Worm (Caenorhabditis elegans): Measurements from ENCODE around the gene Y47G7B.2.
A peak's percentile ranks its signal among the peaks of the same experiment; 100 is the strongest.

The Y47G7B.2 gene

ce11 chrII:2751278-2751677, 43.5 kb upstream of the Y47G7B.2 start:
- TF ChIP-seq nhr-12 (tag; optimal IDR thresholded peaks at IDR 0.05) (no peak), elt-2 (tag; optimal IDR thresholded peaks at IDR 0.05) (peak; percentile 14)

ce11 chrII:2749595-2750048, 41.8 kb upstream of the Y47G7B.2 start, which contains the start of gene F29A7.4:
F29A7.4 (plus strand) TSS chrII:2749998.
- TF ChIP-seq jun-1 (tag; optimal IDR thresholded peaks at IDR 0.05) (no peak), nhr-25 (tag; optimal IDR thresholded peaks at IDR 0.05) (no peak), elt-2 (tag; optimal IDR thresholded peaks at IDR 0.05) (peak; percentile 64), pqm-1 (tag; optimal IDR thresholded peaks at IDR 0.05) (peak; percentile 58), nhr-11 (tag; optimal IDR thresholded peaks at IDR 0.05) (no peak)

ce11 chrII:2747956-2748621, 40.3 kb upstream of the Y47G7B.2 start:
- TF ChIP-seq nhr-77 (tag; optimal IDR thresholded peaks at IDR 0.05) (no peak), lin-15B (tag; optimal IDR thresholded peaks at IDR 0.05) (peak; percentile 41), ceh-16 (tag; optimal IDR thresholded peaks at IDR 0.05) (no peak), ztf-11 (tag; optimal IDR thresholded peaks at IDR 0.05) (no peak), ama-1 (optimal IDR thresholded peaks at IDR 0.05) (no peak), ceh-28 (tag; optimal IDR thresholded peaks at IDR 0.05) (no peak), lin-39 (tag; optimal IDR thresholded peaks at IDR 0.05) (peak; percentile 71), lsy-12 (tag; optimal IDR thresholded peaks at IDR 0.05) (no peak), tbx-2 (tag; optimal IDR thresholded peaks at IDR 0.05) (peak; percentile 46), pha-4 (tag; optimal IDR thresholded peaks at IDR 0.05) (no peak), sea-2 (GFP tag; optimal IDR thresholded peaks at IDR 0.05) (no peak), egl-5 (tag; optimal IDR thresholded peaks at IDR 0.05) (peak; percentile 15), unc-39 (tag; optimal IDR thresholded peaks at IDR 0.05) (no peak), eor-1 (tag; optimal IDR thresholded peaks at IDR 0.05) (no peak), unc-62 (GFP tag; optimal IDR thresholded peaks at IDR 0.05) (peak; percentile 79), nhr-76 (tag; optimal IDR thresholded peaks at IDR 0.05) (no peak), egl-27 (tag; optimal IDR thresholded peaks at IDR 0.05) (no peak), ZK546.5 (tag; optimal IDR thresholded peaks at IDR 0.05) (no peak), snpc-4 (tag; optimal IDR thresholded peaks at IDR 0.05) (peak; percentile 41), ceh-82 (tag; optimal IDR thresholded peaks at IDR 0.05) (peak; percentile 26), ceh-9 (tag; optimal IDR thresholded peaks at IDR 0.05) (no peak), pqm-1 (tag; optimal IDR thresholded peaks at IDR 0.05) (no peak), daf-12 (tag; optimal IDR thresholded peaks at IDR 0.05) (no peak), elt-2 (tag; optimal IDR thresholded peaks at IDR 0.05) (no peak), jun-1 (tag; optimal IDR thresholded peaks at IDR 0.05) (no peak), nhr-43 (tag; optimal IDR thresholded peaks at IDR 0.05; ENCODE audit: poor library complexity, severe bottlenecking) (no peak), nhr-12 (tag; optimal IDR thresholded peaks at IDR 0.05) (no peak), aly-2 (tag; optimal IDR thresholded peaks at IDR 0.05) (no peak), nhr-237 (tag; optimal IDR thresholded peaks at IDR 0.05) (no peak), mdl-1 (tag; optimal IDR thresholded peaks at IDR 0.05) (no peak), elt-1 (tag; optimal IDR thresholded peaks at IDR 0.05) (no peak), R02D3.7 (tag; optimal IDR thresholded peaks at IDR 0.05) (peak; percentile 13), nhr-25 (tag; optimal IDR thresholded peaks at IDR 0.05) (no peak), fkh-2 (tag; optimal IDR thresholded peaks at IDR 0.05) (no peak), skn-1 (tag; optimal IDR thresholded peaks at IDR 0.05) (peak; percentile 10), hmg-11 (tag; optimal IDR thresholded peaks at IDR 0.05) (peak; percentile 76), ztf-4 (tag; optimal IDR thresholded peaks at IDR 0.05) (no peak), nhr-28 (tag; optimal IDR thresholded peaks at IDR 0.05) (no peak), fkh-10 (GFP tag; optimal IDR thresholded peaks at IDR 0.05) (peak; percentile 31), fos-1 (tag; optimal IDR thresholded peaks at IDR 0.05) (no peak), zag-1 (tag; optimal IDR thresholded peaks at IDR 0.05) (peak; percentile 30), nfya-1 (tag; optimal IDR thresholded peaks at IDR 0.05; ENCODE audit: insufficient read depth) (peak; percentile 81), mml-1 (tag; optimal IDR thresholded peaks at IDR 0.05) (no peak), nhr-67 (tag; optimal IDR thresholded peaks at IDR 0.05) (no peak), elt-3 (tag; optimal IDR thresholded peaks at IDR 0.05) (no peak), nhr-11 (tag; optimal IDR thresholded peaks at IDR 0.05) (no peak), nhr-23 (tag; optimal IDR thresholded peaks at IDR 0.05) (no peak)

Measured in whole organism, L3 larva.